Worm (Caenorhabditis elegans): ENCODE measurements around the gene F45D3.3.

Gene F45D3.3

DNA sequence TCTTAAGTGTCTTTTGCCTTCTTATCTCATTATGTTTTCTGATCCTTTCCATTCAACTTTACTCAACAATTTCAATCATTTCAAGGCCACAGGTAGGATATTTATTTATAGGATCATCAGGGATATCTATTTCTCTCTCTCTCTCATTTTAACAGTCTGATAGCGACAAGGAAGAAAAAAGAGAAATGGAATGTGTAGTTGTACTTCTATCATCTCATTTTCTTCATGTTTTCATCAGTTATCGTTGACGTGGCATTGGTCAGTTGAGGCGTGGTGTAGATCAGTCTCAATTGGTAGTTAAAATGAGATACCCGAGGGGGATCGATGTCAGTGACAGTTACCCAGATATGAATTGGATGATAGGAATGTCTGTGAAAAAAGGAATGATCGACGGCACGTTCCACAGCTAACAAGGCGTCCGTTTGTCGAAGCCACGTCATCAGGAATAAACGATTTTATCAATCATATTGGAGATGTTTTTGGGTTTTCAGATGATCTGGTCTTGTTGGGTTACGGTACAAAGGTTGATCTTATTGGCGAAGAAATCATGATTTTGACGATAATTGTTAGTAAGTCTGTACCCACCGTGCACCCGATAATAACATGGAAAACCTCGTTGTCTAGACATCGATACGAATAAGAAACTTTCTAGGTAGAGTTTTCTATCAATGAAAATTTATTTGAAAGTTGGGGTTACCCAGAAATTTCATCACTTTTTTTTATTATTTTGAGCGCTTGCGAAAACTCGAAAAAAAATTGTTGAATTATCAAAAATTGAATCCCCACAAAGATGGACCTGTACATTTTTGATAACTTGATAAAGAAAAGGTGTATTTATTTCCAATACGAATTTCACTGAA, 4.2 kb upstream of the F45D3.3 start (continued):
- TF ChIP-seq sdz-12 (GFP tag; optimal IDR thresholded peaks at IDR 0.05) (no peak), ceh-32 (tag; optimal IDR thresholded peaks at IDR 0.05; ENCODE audit: poor library complexity) (no peak), fkh-10 (GFP tag; optimal IDR thresholded peaks at IDR 0.05) (no peak), mep-1 (tag; optimal IDR thresholded peaks at IDR 0.05) (no peak), ama-1 (optimal IDR thresholded peaks at IDR 0.05) (peak; percentile 69), Y48G9A.11 (GFP tag; IDR thresholded peaks at IDR 0.05) (no peak), nhr-6 (tag; optimal IDR thresholded peaks at IDR 0.05) (peak; percentile 46), lin-15B (tag; optimal IDR thresholded peaks at IDR 0.05) (no peak), unc-39 (tag; optimal IDR thresholded peaks at IDR 0.05) (no peak), mxl-3 (GFP tag; optimal IDR thresholded peaks at IDR 0.05) (peak; percentile 4), lin-38 (GFP tag; IDR thresholded peaks at IDR 0.05) (no peak), zip-2 (tag; optimal IDR thresholded peaks at IDR 0.05) (no peak), nhr-28 (tag; optimal IDR thresholded peaks at IDR 0.05) (peak; percentile 90), nhr-48 (tag; optimal IDR thresholded peaks at IDR 0.05) (peak; percentile 33), lin-39 (tag; optimal IDR thresholded peaks at IDR 0.05) (no peak), hmg-1.1 (GFP tag; IDR thresholded peaks at IDR 0.05) (no peak), F26F4.8 (GFP tag; conservative IDR thresholded peaks at IDR 0.05) (no peak), hlh-30 (tag; optimal IDR thresholded peaks at IDR 0.05; ENCODE audit: insufficient read depth) (peak; percentile 37), spr-3 (GFP tag; optimal IDR thresholded peaks at IDR 0.05) (no peak), jun-1 (tag; optimal IDR thresholded peaks at IDR 0.05) (no peak), F44E2.7 (GFP tag; IDR thresholded peaks at IDR 0.05) (no peak), T20F7.1 (GFP tag; optimal IDR thresholded peaks at IDR 0.05) (no peak), mdt-29 (GFP tag; IDR thresholded peaks at IDR 0.05) (no peak), unc-62 (GFP tag; optimal IDR thresholded peaks at IDR 0.05 in 1 of 2) (peak in 1 of 2 experiments; percentile 88), unc-62 (tag; optimal IDR thresholded peaks at IDR 0.05) (no peak), Y75B8A.6 (GFP tag; IDR thresholded peaks at IDR 0.05) (no peak), duxl-1 (tag; optimal IDR thresholded peaks at IDR 0.05; ENCODE audit: poor library complexity) (no peak), nhr-25 (tag; optimal IDR thresholded peaks at IDR 0.05; ENCODE audit: borderline replicate concordance, insufficient read depth) (no peak), Y105C5A.15 (GFP tag; IDR thresholded peaks at IDR 0.05) (no peak), arid-1 (GFP tag; conservative IDR thresholded peaks at IDR 0.05) (no peak), lin-1 (GFP tag; IDR thresholded peaks at IDR 0.05) (no peak), ctbp-1 (GFP tag; IDR thresholded peaks at IDR 0.05) (no peak), hif-1 (tag; optimal IDR thresholded peaks at IDR 0.05) (no peak), dve-1 (tag; optimal IDR thresholded peaks at IDR 0.05; ENCODE audit: insufficient read depth) (peak; percentile 12), snpc-1.2 (GFP tag; IDR thresholded peaks at IDR 0.05) (no peak), egl-27 (tag; optimal IDR thresholded peaks at IDR 0.05) (no peak), gei-8 (GFP tag; optimal IDR thresholded peaks at IDR 0.05) (no peak), unc-130 (GFP tag; optimal IDR thresholded peaks at IDR 0.05) (no peak), php-3 (GFP tag; IDR thresholded peaks at IDR 0.05) (no peak), zip-11 (GFP tag; IDR thresholded peaks at IDR 0.05) (no peak), saeg-2 (GFP tag; IDR thresholded peaks at IDR 0.05) (no peak), nhr-102 (tag; optimal IDR thresholded peaks at IDR 0.05) (no peak), lsy-2 (tag; optimal IDR thresholded peaks at IDR 0.05) (no peak)

All from whole organism, L4 larva.